Fruit fly (Drosophila melanogaster) whole organism, embryonic: ENCODE results near the gene CG7781.

Experiments used
- Aef1 ChIP-seq: fragments of 200-800 bp; sonication (Bioruptor generic); IDR thresholded peaks from 3 replicates; pipeline ENCODE4 v1.3.6; 2022; ENCODE audit warnings: missing biosample characterization, missing genetic modification characterization
- CG12219 ChIP-seq: fragments of 200-800 bp; sonication (Bioruptor generic); optimal IDR thresholded peaks from 3 replicates; lab custom pipeline; 2018; ENCODE audit warnings: missing biosample characterization, mild to moderate bottlenecking, missing genetic modification characterization
- CG12942 ChIP-seq: fragments of 200-800 bp; sonication (Bioruptor generic); optimal IDR thresholded peaks from 3 replicates; lab custom pipeline; 2016; ENCODE audit warnings: missing biosample characterization, missing genetic modification characterization
- CG13296 ChIP-seq: fragments of 200-800 bp; sonication (Bioruptor generic); optimal IDR thresholded peaks from 3 replicates; lab custom pipeline; 2018; ENCODE audit warnings: missing biosample characterization, mild to moderate bottlenecking, missing genetic modification characterization
- CG14710 ChIP-seq: fragments of 200-800 bp; sonication (Bioruptor generic); optimal IDR thresholded peaks from 3 replicates; lab custom pipeline; 2019; ENCODE audit warnings: missing biosample characterization, mild to moderate bottlenecking, missing genetic modification characterization, moderate library complexity
- CG15011 ChIP-seq: fragments of 200-800 bp; sonication (Bioruptor generic); optimal IDR thresholded peaks from 3 replicates; lab custom pipeline; 2018; ENCODE audit warnings: missing biosample characterization, mild to moderate bottlenecking, missing genetic modification characterization
- CG16813 ChIP-seq: fragments of 200-800 bp; sonication (Bioruptor generic); IDR thresholded peaks from 3 replicates; pipeline ENCODE4 v1.3.6; 2022; ENCODE audit warnings: missing biosample characterization, missing genetic modification characterization; ENCODE audit not compliant: partially characterized antibody
- CG17802 ChIP-seq: fragments of 200-800 bp; sonication (Bioruptor generic); optimal IDR thresholded peaks from 2 replicates; lab custom pipeline; 2018; ENCODE audit warnings: missing biosample characterization, mild to moderate bottlenecking, missing genetic modification characterization, moderate library complexity
- CG2678 ChIP-seq: fragments of 200-800 bp; sonication (Bioruptor generic); optimal IDR thresholded peaks from 3 replicates; lab custom pipeline; 2019; ENCODE audit warnings: missing biosample characterization, mild to moderate bottlenecking, missing genetic modification characterization, moderate library complexity
- CG30403 ChIP-seq: fragments of 200-800 bp; sonication (Bioruptor generic); optimal IDR thresholded peaks from 3 replicates; lab custom pipeline; 2016; ENCODE audit warnings: missing biosample characterization, missing genetic modification characterization
- CG3163 ChIP-seq: fragments of 200-800 bp; sonication (Bioruptor generic); optimal IDR thresholded peaks from 3 replicates; lab custom pipeline; 2016; ENCODE audit warnings: missing biosample characterization, missing genetic modification characterization
- CG3726 ChIP-seq: fragments of 200-800 bp; sonication (Bioruptor generic); IDR thresholded peaks from 3 replicates; pipeline ENCODE4, ENCODE4 v1.3.6; 2022; ENCODE audit warnings: missing biosample characterization, missing genetic modification characterization
- CG6175 ChIP-seq: fragments of 200-800 bp; sonication (Bioruptor generic); IDR thresholded peaks from 3 replicates; pipeline ENCODE4 v1.3.6; 2022; ENCODE audit warnings: missing biosample characterization, missing genetic modification characterization
- CG6765 ChIP-seq: fragments of 200-800 bp; sonication (Bioruptor generic); optimal IDR thresholded peaks from 3 replicates; lab custom pipeline; 2017; ENCODE audit warnings: missing biosample characterization, mild to moderate bottlenecking, missing genetic modification characterization
- CG6813 ChIP-seq: fragments of 200-800 bp; sonication (Bioruptor generic); optimal IDR thresholded peaks from 2 replicates; lab custom pipeline; 2017; ENCODE audit warnings: missing biosample characterization, missing genetic modification characterization, mild to moderate bottlenecking, moderate library complexity, missing genetic modification reagents
- CG8765 ChIP-seq: fragments of 200-800 bp; sonication (Bioruptor generic); IDR thresholded peaks from 2 replicates; pipeline ENCODE4 v1.3.6; 2022; ENCODE audit warnings: missing biosample characterization, missing genetic modification characterization
- CG9797 ChIP-seq: fragments of 200-800 bp; sonication (Bioruptor generic); optimal IDR thresholded peaks from 3 replicates; lab custom pipeline; 2018; ENCODE audit warnings: missing biosample characterization, mild to moderate bottlenecking, missing genetic modification characterization
- CG9876 ChIP-seq: fragments of 200-800 bp; sonication (Bioruptor generic); optimal IDR thresholded peaks from 2 replicates; lab custom pipeline; 2016; ENCODE audit warnings: missing biosample characterization, missing genetic modification characterization
- CoRest ChIP-seq: fragments of 200-800 bp; sonication (Bioruptor generic); optimal IDR thresholded peaks from 3 replicates; lab custom pipeline; 2018; ENCODE audit warnings: missing biosample characterization, mild to moderate bottlenecking, missing genetic modification characterization, moderate library complexity
- E2f2 ChIP-seq: fragments of 200-800 bp; sonication (Bioruptor generic); IDR thresholded peaks from 2 replicates; pipeline ENCODE4 v1.3.6; 2022; ENCODE audit warnings: missing biosample characterization, missing genetic modification characterization
- Elba2 ChIP-seq: fragments of 200-800 bp; sonication (Bioruptor generic); optimal IDR thresholded peaks from 3 replicates; lab custom pipeline; 2016; ENCODE audit warnings: missing biosample characterization, missing genetic modification characterization
- Fer3 ChIP-seq: fragments of 200-800 bp; sonication (Bioruptor generic); optimal IDR thresholded peaks from 2 replicates; lab custom pipeline; 2018; ENCODE audit warnings: missing biosample characterization, mild to moderate bottlenecking, missing genetic modification characterization, moderate library complexity
- H15 ChIP-seq: fragments of 200-800 bp; sonication (Bioruptor generic); IDR thresholded peaks from 3 replicates; pipeline ENCODE4 v1.3.6; 2022; ENCODE audit warnings: missing biosample characterization, missing genetic modification characterization
- Hand ChIP-seq: fragments of 200-800 bp; sonication (Bioruptor generic); optimal IDR thresholded peaks from 2 replicates; lab custom pipeline; 2017; ENCODE audit warnings: mild to moderate bottlenecking, missing biosample characterization, missing genetic modification reagents, missing genetic modification characterization
- Hmr ChIP-seq: fragments of 200-800 bp; sonication (Bioruptor generic); optimal IDR thresholded peaks from 3 replicates; lab custom pipeline; 2017; ENCODE audit warnings: mild to moderate bottlenecking, missing biosample characterization, missing genetic modification reagents, missing genetic modification characterization
- Hr51 ChIP-seq, 2 experiments: fragments of 200-800 bp; sonication (Bioruptor generic); optimal IDR thresholded peaks; 2 replicates in 1 of 2; 3 replicates in 1 of 2; lab custom pipeline; 2016 to 2018; ENCODE audit warnings: missing biosample characterization in 2 of 2, missing genetic modification characterization in 2 of 2, mild to moderate bottlenecking in 1 of 2, moderate library complexity in 1 of 2
- NC2β ChIP-seq: fragments of 200-800 bp; sonication (Bioruptor generic); optimal IDR thresholded peaks from 2 replicates; lab custom pipeline; 2016; ENCODE audit warnings: missing biosample characterization, missing genetic modification characterization
- NK7.1 ChIP-seq: fragments of 200-800 bp; sonication (Bioruptor generic); optimal IDR thresholded peaks from 3 replicates; lab custom pipeline; 2016; ENCODE audit warnings: missing biosample characterization, missing genetic modification characterization
- Neu2 ChIP-seq: fragments of 200-800 bp; sonication (Bioruptor generic); optimal IDR thresholded peaks from 3 replicates; lab custom pipeline; 2016; ENCODE audit warnings: missing biosample characterization, missing genetic modification characterization, borderline replicate concordance
- Nf-YC ChIP-seq: fragments of 200-800 bp; optimal IDR thresholded peaks from 3 replicates; lab custom pipeline; 2019; ENCODE audit warnings: missing biosample characterization, mild to moderate bottlenecking, missing genetic modification characterization, moderate library complexity
- az2 ChIP-seq: fragments of 200-800 bp; sonication (Bioruptor generic); optimal IDR thresholded peaks from 3 replicates; lab custom pipeline; 2016; ENCODE audit warnings: missing biosample characterization, missing genetic modification characterization
- bbx ChIP-seq: fragments of 200-800 bp; sonication (Bioruptor generic); IDR thresholded peaks from 2 replicates; pipeline ENCODE4 v1.3.6; 2022; ENCODE audit warnings: missing biosample characterization, missing genetic modification characterization; ENCODE audit not compliant: partially characterized antibody
- crp ChIP-seq, 2 experiments: fragments of 200-800 bp; sonication (Bioruptor generic); optimal IDR thresholded peaks; 2 replicates in 1 of 2; 3 replicates in 1 of 2; lab custom pipeline; 2017; ENCODE audit warnings: missing biosample characterization in 2 of 2, missing genetic modification characterization in 2 of 2, mild to moderate bottlenecking in 1 of 2, moderate library complexity in 1 of 2
- en ChIP-seq: fragments of 200-800 bp; sonication (Bioruptor generic); optimal IDR thresholded peaks from 2 replicates; lab custom pipeline; 2016; ENCODE audit warnings: missing biosample characterization, missing genetic modification characterization
- gfzf ChIP-seq: fragments of 200-800 bp; sonication (Bioruptor generic); optimal IDR thresholded peaks from 2 replicates; lab custom pipeline; 2016; ENCODE audit warnings: missing biosample characterization, mild to moderate bottlenecking, missing genetic modification characterization, moderate library complexity
- inv ChIP-seq: fragments of 200-800 bp; sonication (Bioruptor generic); IDR thresholded peaks from 2 replicates; pipeline ENCODE4 v1.3.6; 2022; ENCODE audit warnings: missing biosample characterization, missing genetic modification characterization; ENCODE audit not compliant: partially characterized antibody
- odd ChIP-seq: fragments of 200-800 bp; sonication (Bioruptor generic); optimal IDR thresholded peaks from 2 replicates; lab custom pipeline; 2017; ENCODE audit warnings: missing biosample characterization, mild to moderate bottlenecking, missing genetic modification characterization
- pfk ChIP-seq: fragments of 200-800 bp; sonication (Bioruptor generic); optimal IDR thresholded peaks from 2 replicates; lab custom pipeline; 2018; ENCODE audit warnings: missing biosample characterization, mild to moderate bottlenecking, missing genetic modification characterization, moderate library complexity
- pzg ChIP-seq: fragments of 200-800 bp; sonication (Bioruptor generic); optimal IDR thresholded peaks from 3 replicates; lab custom pipeline; 2018; ENCODE audit warnings: missing biosample characterization, mild to moderate bottlenecking, missing genetic modification characterization, moderate library complexity
- sim ChIP-seq: fragments of 200-800 bp; sonication (Bioruptor generic); IDR thresholded peaks from 2 replicates; pipeline ENCODE4 v1.3.6; 2022; ENCODE audit warnings: missing biosample characterization, missing genetic modification characterization
- sima ChIP-seq: fragments of 200-800 bp; sonication (Bioruptor generic); optimal IDR thresholded peaks from 2 replicates; lab custom pipeline; 2016; ENCODE audit warnings: missing biosample characterization, missing genetic modification characterization
- sisA ChIP-seq: fragments of 200-800 bp; sonication (Bioruptor generic); IDR thresholded peaks from 2 replicates; pipeline ENCODE4 v1.3.6; 2022; ENCODE audit warnings: missing biosample characterization, missing genetic modification characterization
- slp2 ChIP-seq: fragments of 200-800 bp; sonication (Bioruptor generic); optimal IDR thresholded peaks from 2 replicates; lab custom pipeline; 2016; ENCODE audit warnings: missing biosample characterization, missing genetic modification characterization
- sob ChIP-seq: fragments of 200-800 bp; sonication (Bioruptor generic); IDR thresholded peaks from 2 replicates; pipeline ENCODE4 v1.3.6; 2022; ENCODE audit warnings: missing biosample characterization, missing genetic modification characterization
- stwl ChIP-seq: fragments of 200-800 bp; sonication (Bioruptor generic); optimal IDR thresholded peaks from 3 replicates; lab custom pipeline; 2018; ENCODE audit warnings: missing biosample characterization, mild to moderate bottlenecking, missing genetic modification characterization, moderate library complexity
- tup ChIP-seq: fragments of 200-800 bp; sonication (Bioruptor generic); optimal IDR thresholded peaks from 2 replicates; lab custom pipeline; 2016; ENCODE audit warnings: missing biosample characterization, mild to moderate bottlenecking, missing genetic modification characterization, moderate library complexity
- yki ChIP-seq: fragments of >200 bp; optimal IDR thresholded peaks from 3 replicates; lab custom pipeline; 2018
- z ChIP-seq: fragments of 200-800 bp; sonication (Bioruptor generic); IDR thresholded peaks from 3 replicates; pipeline ENCODE4 v1.3.6; 2022; ENCODE audit warnings: missing biosample characterization, missing genetic modification characterization
- zfh2 ChIP-seq: fragments of 200-800 bp; sonication (Bioruptor generic); optimal IDR thresholded peaks from 2 replicates; lab custom pipeline; 2016; ENCODE audit warnings: missing biosample characterization, missing genetic modification characterization

The CG7781 gene

DNA sequence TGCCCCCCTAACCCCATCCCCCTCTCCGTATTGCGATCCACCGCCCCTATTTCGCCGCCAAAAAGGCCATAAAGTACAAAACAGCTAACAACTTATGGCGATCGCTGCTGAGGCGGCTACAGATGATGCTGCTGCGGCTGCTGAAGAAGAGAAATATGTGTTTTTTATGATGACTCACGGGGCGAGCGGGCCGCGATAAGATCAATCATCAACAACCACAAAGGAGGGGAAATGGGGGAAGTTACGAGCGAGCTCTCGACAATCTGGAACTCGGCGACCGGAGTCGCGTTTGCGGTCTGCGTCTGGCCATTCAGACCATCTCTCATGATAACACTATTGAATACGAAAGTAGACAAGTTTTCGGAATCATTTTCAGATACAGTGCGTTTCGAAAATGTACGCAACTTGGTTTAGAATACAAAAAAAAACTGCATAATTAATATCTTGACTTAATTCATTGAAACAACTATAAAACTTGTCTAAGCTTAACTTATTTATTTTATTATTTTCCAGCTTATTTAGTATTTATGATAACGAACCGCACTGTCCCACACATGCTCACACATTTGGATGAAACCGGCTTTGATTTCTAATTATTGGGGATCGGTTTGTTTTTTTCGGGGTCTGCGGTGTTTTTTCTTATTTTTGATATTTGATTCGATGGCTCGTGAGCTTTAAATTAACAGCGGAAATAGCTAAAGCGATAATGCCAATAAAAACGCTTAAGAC, 32.9 kb downstream of the CG7781 start (continued):
- TF ChIP-seq CG3163 (GFP tag; lab: Kevin White, UChicago) (peak; percentile 78), CG13296 (GFP tag; lab: Kevin White, UChicago) (peak; percentile 97), z (GFP tag; lab: Robert Waterston, UW) (peak; percentile 76; the same call in 2 of the 3 replicates), pzg (GFP tag; lab: Kevin White, UChicago) (peak; percentile 17), Hr51 (GFP tag; optimal IDR thresholded peaks at IDR 0.05; lab: Kevin White, UChicago) (peak; percentile 89 to 95), yki (no peak), sima (GFP tag; lab: Kevin White, UChicago) (peak; percentile 79), CG9797 (GFP tag; lab: Kevin White, UChicago) (peak; percentile 38), CoRest (tag; lab: Kevin White, UChicago) (peak; percentile 98), odd (GFP tag; lab: Kevin White, UChicago) (peak; percentile 95), CG16813 (no peak), NK7.1 (peak; percentile 87), CG2678 (tag; lab: Kevin White, UChicago) (peak; percentile 99), CG14710 (tag; lab: Kevin White, UChicago) (peak; percentile 95), NC2β (GFP tag; lab: Kevin White, UChicago) (peak; percentile 90), Fer3 (tag; lab: Kevin White, UChicago) (peak; percentile 96), Neu2 (GFP tag; lab: Kevin White, UChicago) (peak; percentile 16), Hand (GFP tag; lab: Kevin White, UChicago) (peak; percentile 89), en (GFP tag; lab: Kevin White, UChicago) (peak; percentile 93), crp (GFP tag; optimal IDR thresholded peaks at IDR 0.05; lab: Kevin White, UChicago) (peak in 1 of 2 experiments; percentile 63), gfzf (GFP tag; lab: Kevin White, UChicago) (peak; percentile 5), sob (peak; percentile 98), tup (peak; percentile 88), CG15011 (GFP tag; lab: Kevin White, UChicago) (peak; percentile 90), az2 (GFP tag; lab: Kevin White, UChicago) (peak; percentile 95), CG12219 (GFP tag; lab: Kevin White, UChicago) (peak; percentile 95), CG12942 (GFP tag; lab: Kevin White, UChicago) (peak; percentile 87), CG30403 (peak; percentile 96), CG8765 (GFP tag; lab: Robert Waterston, UW) (peak; percentile 90), bbx (no peak), sisA (GFP tag; lab: Robert Waterston, UW) (peak; percentile 95), Aef1 (GFP tag; lab: Robert Waterston, UW) (peak; percentile 94), pfk (GFP tag; lab: Kevin White, UChicago) (peak; percentile 43), CG9876 (GFP tag; lab: Kevin White, UChicago) (peak; percentile 31), sim (GFP tag; lab: Robert Waterston, UW) (peak; percentile 97), stwl (peak; percentile 38), Elba2 (GFP tag; lab: Kevin White, UChicago) (no peak), Nf-YC (peak; percentile 87), H15 (GFP tag; lab: Robert Waterston, UW) (peak; percentile 96), slp2 (GFP tag; lab: Kevin White, UChicago) (peak; percentile 92), zfh2 (GFP tag; lab: Kevin White, UChicago) (peak; percentile 92), CG6175 (GFP tag; lab: Robert Waterston, UW) (peak; percentile 92), CG17802 (peak; percentile 81), E2f2 (GFP tag; lab: Robert Waterston, UW) (peak; percentile 83), inv (GFP tag; lab: Robert Waterston, UW) (no peak), CG3726 (GFP tag; lab: Robert Waterston, UW) (peak; percentile 93; the same call in 1 of the 3 replicates), CG6765 (GFP tag; lab: Kevin White, UChicago) (peak; percentile 91), Hmr (GFP tag; lab: Kevin White, UChicago) (peak; percentile 95), CG6813 (GFP tag; lab: Kevin White, UChicago) (peak; percentile 94)
